Fruit fly (Drosophila melanogaster) whole organism, embryonic: ENCODE measurements around the gene CG13239.

Source experiments
- CG11093 ChIP-seq: fragments of 200-800 bp; sonication (Bioruptor generic); IDR thresholded peaks from 3 replicates; pipeline ENCODE4 v1.3.6; 2022; ENCODE audit warnings: missing biosample characterization, missing genetic modification characterization
- CG14014 ChIP-seq: fragments of 200-800 bp; sonication (Bioruptor generic); IDR thresholded peaks from 2 replicates; pipeline ENCODE4 v1.3.6; 2022; ENCODE audit warnings: missing biosample characterization, missing genetic modification characterization
- CG30020 ChIP-seq: fragments of 200-800 bp; optimal IDR thresholded peaks from 2 replicates; lab custom pipeline; 2019; ENCODE audit warnings: missing biosample characterization, mild to moderate bottlenecking, missing genetic modification characterization, moderate library complexity
- Ets97D ChIP-seq: fragments of 200-800 bp; sonication (Bioruptor generic); optimal IDR thresholded peaks from 3 replicates; lab custom pipeline; 2016; ENCODE audit warnings: missing biosample characterization, missing genetic modification characterization
- NC2α ChIP-seq: fragments of 200-800 bp; sonication (Bioruptor generic); optimal IDR thresholded peaks from 2 replicates; lab custom pipeline; 2016; ENCODE audit warnings: missing biosample characterization, missing genetic modification characterization
- crc ChIP-seq: fragments of 200-800 bp; sonication (Bioruptor generic); optimal IDR thresholded peaks from 2 replicates; lab custom pipeline; 2016; ENCODE audit warnings: missing biosample characterization, missing genetic modification characterization
- cwo ChIP-seq: fragments of 200-800 bp; sonication (Bioruptor generic); optimal IDR thresholded peaks from 3 replicates; lab custom pipeline; 2017; ENCODE audit warnings: missing biosample characterization, missing genetic modification characterization, mild to moderate bottlenecking, moderate library complexity, missing genetic modification reagents
- lov ChIP-seq, 2 experiments: fragments of 200-800 bp in 1 of 2; fragments of >200 bp in 1 of 2; sonication (Bioruptor generic) in 1 of 2; IDR thresholded peaks in 1 of 2; optimal IDR thresholded peaks in 1 of 2; 2 replicates in 1 of 2; 3 replicates in 1 of 2; pipeline versions ENCODE4 v1.3.6 to Lab custom; 2017 to 2022; ENCODE audit warnings: missing biosample characterization in 1 of 2, missing genetic modification characterization in 1 of 2
- phol ChIP-seq: fragments of 200-800 bp; sonication (Bioruptor generic); optimal IDR thresholded peaks from 3 replicates; lab custom pipeline; 2018; ENCODE audit warnings: missing biosample characterization, mild to moderate bottlenecking, missing genetic modification characterization, moderate library complexity
- sens ChIP-seq: fragments of 200-800 bp; sonication (Bioruptor generic); peaks from one replicate; lab custom pipeline; 2016; ENCODE audit warnings: missing biosample characterization, missing genetic modification characterization

dm6 chr3L:22847679-22848118 is 12.9 kb upstream of the CG13239 start:
- TF ChIP-seq Ets97D (no peak), CG11093 (no peak), CG14014 (GFP tag; lab: Robert Waterston, UW) (no peak), sens (peak; percentile 60), NC2α (GFP tag; lab: Kevin White, UChicago) (no peak), cwo (GFP tag; lab: Kevin White, UChicago) (no peak), lov (optimal IDR thresholded peaks at IDR 0.05; lab: Kevin White, UChicago) (no peak), lov (GFP tag; IDR thresholded peaks at IDR 0.05; lab: Robert Waterston, UW) (no peak; the same call in 2 of the 3 replicates), crc (no peak), CG30020 (tag; lab: Kevin White, UChicago) (no peak), phol (tag; lab: Kevin White, UChicago) (no peak)
